Fruit fly (Drosophila melanogaster): Measurements from ENCODE around the gene CG6013.
A peak's percentile ranks its signal among the peaks of the same experiment; 100 is the strongest.

The CG6013 gene

DNA sequence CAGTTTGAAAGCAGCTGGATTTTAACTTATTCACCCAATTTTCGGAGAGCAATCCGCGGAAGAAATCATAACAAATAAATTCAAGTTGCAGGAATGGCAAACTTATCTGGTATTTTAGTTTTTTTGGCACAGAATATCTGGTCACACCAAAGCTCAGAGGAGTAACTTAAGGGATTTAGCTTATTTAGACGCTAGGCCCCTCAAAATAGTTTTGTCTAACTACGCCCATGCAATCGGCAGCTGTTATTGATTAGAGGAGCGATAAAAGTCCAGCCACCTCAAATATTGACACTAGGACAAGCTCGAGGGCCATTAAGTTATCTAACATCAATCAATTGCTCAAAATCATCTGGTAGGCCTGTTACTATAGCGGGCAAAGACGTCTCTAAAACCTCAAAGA lies 2.5 kb upstream of the CG6013 start, which contains the start of the genes GatA and P5cr (continued):
- TF ChIP-seq da (GFP tag; optimal IDR thresholded peaks at IDR 0.05) (peak; percentile 65), emc (GFP tag; optimal IDR thresholded peaks at IDR 0.05) (peak; percentile 77), CG4360 (GFP tag; IDR thresholded peaks at IDR 0.05) (no peak), Gug (GFP tag; IDR thresholded peaks at IDR 0.05) (peak; percentile 96), gcm (GFP tag; optimal IDR thresholded peaks at IDR 0.05) (peak; percentile 5), CG17385 (GFP tag; optimal IDR thresholded peaks at IDR 0.05) (peak; percentile 72), CG6683 (GFP tag; optimal IDR thresholded peaks at IDR 0.05) (peak; percentile 61), Hmx (GFP tag; optimal IDR thresholded peaks at IDR 0.05) (no peak), Bgb (GFP tag; IDR thresholded peaks at IDR 0.05; ENCODE audit: partially characterized antibody) (peak; percentile 11; the same call in 1 of the 2 replicates), vvl (GFP tag; IDR thresholded peaks at IDR 0.05) (peak; percentile 87), pita (GFP tag; optimal IDR thresholded peaks at IDR 0.05) (no peak), CG15696 (tag; optimal IDR thresholded peaks at IDR 0.05) (peak; percentile 6), CG3163 (GFP tag; optimal IDR thresholded peaks at IDR 0.05) (peak; percentile 66), CG6854 (GFP tag; optimal IDR thresholded peaks at IDR 0.05) (peak; percentile 51), CG3065 (GFP tag; optimal IDR thresholded peaks at IDR 0.05) (peak; percentile 33), CG31388 (GFP tag; optimal IDR thresholded peaks at IDR 0.05) (no peak), CG11398 (GFP tag; optimal IDR thresholded peaks at IDR 0.05) (peak; percentile 67), grn (GFP tag; optimal IDR thresholded peaks at IDR 0.05) (peak; percentile 74), yki (optimal IDR thresholded peaks at IDR 0.05) (no peak), ci (GFP tag; IDR thresholded peaks at IDR 0.05) (peak; percentile 89), klu (GFP tag; IDR thresholded peaks at IDR 0.05) (peak; percentile 58), CG13775 (GFP tag; optimal IDR thresholded peaks at IDR 0.05) (peak; percentile 56), CG16863 (GFP tag; optimal IDR thresholded peaks at IDR 0.05) (peak; percentile 78), Doc3 (GFP tag; IDR thresholded peaks at IDR 0.05; ENCODE audit: partially characterized antibody) (no peak), fu2 (GFP tag; optimal IDR thresholded peaks at IDR 0.05) (peak; percentile 92), CG7839 (tag; optimal IDR thresholded peaks at IDR 0.05) (peak; percentile 80), HLH4C (GFP tag; IDR thresholded peaks at IDR 0.05; ENCODE audit: partially characterized antibody) (no peak), Fer1 (GFP tag; optimal IDR thresholded peaks at IDR 0.05) (peak; percentile 81), knrl (GFP tag; IDR thresholded peaks at IDR 0.05; ENCODE audit: partially characterized antibody) (no peak), Nf-YC (tag; optimal IDR thresholded peaks at IDR 0.05) (peak; percentile 23), CG6254 (GFP tag; optimal IDR thresholded peaks at IDR 0.05) (no peak), zen2 (GFP tag; IDR thresholded peaks at IDR 0.05; ENCODE audit: partially characterized antibody) (no peak), CG18476 (GFP tag; optimal IDR thresholded peaks at IDR 0.05) (peak; percentile 16), CkIIα-i1 (GFP tag; IDR thresholded peaks at IDR 0.05) (no peak), NFAT (GFP tag; IDR thresholded peaks at IDR 0.05) (peak; percentile 97), dm (GFP tag; optimal IDR thresholded peaks at IDR 0.05) (peak; percentile 72), Gsc (GFP tag; IDR thresholded peaks at IDR 0.05) (no peak), CG1024 (GFP tag; IDR thresholded peaks at IDR 0.05) (peak; percentile 53; the same call in 1 of the 2 replicates), rib (GFP tag; IDR thresholded peaks at IDR 0.05) (peak; percentile 80), CG9609 (GFP tag; optimal IDR thresholded peaks at IDR 0.05) (peak; percentile 86), caup (GFP tag; optimal IDR thresholded peaks at IDR 0.05; ENCODE audit: severe bottlenecking) (peak; percentile 78), CG12104 (GFP tag; optimal IDR thresholded peaks at IDR 0.05) (peak; percentile 3), CG10147 (GFP tag; optimal IDR thresholded peaks at IDR 0.05) (peak; percentile 62), Stat92E (GFP tag; optimal IDR thresholded peaks at IDR 0.05) (no peak), dmrt11E (tag; optimal IDR thresholded peaks at IDR 0.05) (no peak), Deaf1 (tag; optimal IDR thresholded peaks at IDR 0.05) (peak; percentile 31), CG12744 (GFP tag; optimal IDR thresholded peaks at IDR 0.05) (peak; percentile 75), jing (GFP tag; optimal IDR thresholded peaks at IDR 0.05) (peak; percentile 26), nau (GFP tag; optimal IDR thresholded peaks at IDR 0.05) (peak; percentile 67), Sry-δ (GFP tag; optimal IDR thresholded peaks at IDR 0.05) (peak; percentile 43), unc-4 (GFP tag; IDR thresholded peaks at IDR 0.05; ENCODE audit: partially characterized antibody) (no peak)

Data from whole organism, embryonic.